Worm (Caenorhabditis elegans) whole organism, mixed stage, embryonic: Measurements from ENCODE around the gene str-155.

Experiments
- M03D4.4 ChIP-seq: sonication (generic microtip); optimal IDR thresholded peaks from 2 replicates; lab custom pipeline; 2017; ENCODE audit warnings: mild to moderate bottlenecking, missing genetic modification characterization, missing compliant biosample characterization
- bed-3 ChIP-seq: fragments of 200-800 bp; sonication (Bioruptor generic); optimal IDR thresholded peaks from 3 replicates; lab custom pipeline; 2018; ENCODE audit warnings: mild to moderate bottlenecking, missing genetic modification characterization, moderate library complexity, missing compliant biosample characterization
- blmp-1 ChIP-seq: fragments of 150-350 bp; optimal IDR thresholded peaks from 2 replicates; lab custom pipeline; 2014; ENCODE audit warnings: missing biosample characterization, missing genetic modification characterization
- ceh-39 ChIP-seq: fragments of 150-350 bp; optimal IDR thresholded peaks from 2 replicates; lab custom pipeline; 2014; ENCODE audit warnings: missing biosample characterization, missing genetic modification characterization
- ceh-43 ChIP-seq: fragments of 200-800 bp; sonication (Bioruptor generic); optimal IDR thresholded peaks from 2 replicates; lab custom pipeline; 2018; ENCODE audit warnings: mild to moderate bottlenecking, missing genetic modification characterization, moderate library complexity, missing compliant biosample characterization
- ceh-83 ChIP-seq: fragments of 200-800 bp; sonication (Bioruptor generic); optimal IDR thresholded peaks from 2 replicates; lab custom pipeline; 2018; ENCODE audit warnings: mild to moderate bottlenecking, missing genetic modification characterization, missing compliant biosample characterization
- ces-1 ChIP-seq: fragments of 150-350 bp; optimal IDR thresholded peaks from 2 replicates; lab custom pipeline; 2014; ENCODE audit warnings: missing biosample characterization, missing genetic modification reagents, missing genetic modification characterization
- drap-1 ChIP-seq: fragments of 200-800 bp; sonication (Bioruptor generic); optimal IDR thresholded peaks from 3 replicates; lab custom pipeline; 2018; ENCODE audit warnings: mild to moderate bottlenecking, missing genetic modification characterization, missing compliant biosample characterization
- elt-1 ChIP-seq: sonication (generic microtip); optimal IDR thresholded peaks from 2 replicates; lab custom pipeline; 2017; ENCODE audit warnings: missing genetic modification characterization, mild to moderate bottlenecking, missing compliant biosample characterization, antibody characterized with exemption, moderate library complexity, borderline replicate concordance; ENCODE audit not compliant: insufficient read depth
- elt-3 ChIP-seq: fragments of 150-350 bp; optimal IDR thresholded peaks from 2 replicates; lab custom pipeline; 2014; ENCODE audit warnings: missing biosample characterization, missing genetic modification characterization
- ham-2 ChIP-seq: fragments of 200-800 bp; sonication (Bioruptor generic); optimal IDR thresholded peaks from 2 replicates; lab custom pipeline; 2018; ENCODE audit warnings: mild to moderate bottlenecking, missing genetic modification characterization, missing compliant biosample characterization
- hlh-1 ChIP-seq: fragments of 150-350 bp; optimal IDR thresholded peaks from 2 replicates; lab custom pipeline; 2014; ENCODE audit warnings: missing biosample characterization, missing genetic modification reagents, missing genetic modification characterization
- lin-13 ChIP-seq: fragments of 150-350 bp; optimal IDR thresholded peaks from 2 replicates; lab custom pipeline; 2014; ENCODE audit warnings: missing biosample characterization, missing genetic modification characterization
- lin-32 ChIP-seq: fragments of 200-800 bp; sonication (Bioruptor generic); optimal IDR thresholded peaks from 2 replicates; lab custom pipeline; 2018; ENCODE audit warnings: mild to moderate bottlenecking, missing genetic modification characterization, missing compliant biosample characterization
- mab-5 ChIP-seq: fragments of 150-350 bp; optimal IDR thresholded peaks from 2 replicates; lab custom pipeline; 2014; ENCODE audit warnings: missing biosample characterization, missing genetic modification characterization
- mep-1 ChIP-seq: fragments of 150-350 bp; optimal IDR thresholded peaks from 2 replicates; lab custom pipeline; 2017; ENCODE audit warnings: missing biosample characterization, missing genetic modification reagents, missing genetic modification characterization, inconsistent platforms
- mls-2 ChIP-seq: sonication (generic microtip); optimal IDR thresholded peaks from 2 replicates; lab custom pipeline; 2016; ENCODE audit warnings: mild to moderate bottlenecking, missing genetic modification characterization, moderate library complexity, missing compliant biosample characterization
- nhr-12 ChIP-seq: fragments of 150-350 bp; optimal IDR thresholded peaks from 2 replicates; lab custom pipeline; 2014; ENCODE audit warnings: missing biosample characterization, missing genetic modification characterization
- nhr-2 ChIP-seq: fragments of 150-350 bp; optimal IDR thresholded peaks from 2 replicates; lab custom pipeline; 2014; ENCODE audit warnings: missing biosample characterization, missing genetic modification characterization
- nhr-237 ChIP-seq: fragments of 150-350 bp; optimal IDR thresholded peaks from 2 replicates; lab custom pipeline; 2014; ENCODE audit warnings: missing biosample characterization, missing genetic modification characterization
- nhr-28 ChIP-seq: fragments of 150-350 bp; optimal IDR thresholded peaks from 2 replicates; lab custom pipeline; 2014; ENCODE audit warnings: missing biosample characterization, missing genetic modification characterization
- pha-4 ChIP-seq: fragments of 150-350 bp; optimal IDR thresholded peaks from 2 replicates; lab custom pipeline; 2018; ENCODE audit warnings: missing biosample characterization, missing genetic modification reagents, missing genetic modification characterization
- sem-2 ChIP-seq: fragments of 200-800 bp; sonication (Bioruptor generic); optimal IDR thresholded peaks from 2 replicates; lab custom pipeline; 2018; ENCODE audit warnings: mild to moderate bottlenecking, missing genetic modification characterization, missing compliant biosample characterization
- snpc-4 ChIP-seq: fragments of 150-350 bp; optimal IDR thresholded peaks from 2 replicates; lab custom pipeline; 2014; ENCODE audit warnings: missing biosample characterization, missing genetic modification characterization
- sptf-1 ChIP-seq: sonication (generic microtip); optimal IDR thresholded peaks from 2 replicates; lab custom pipeline; 2017; ENCODE audit warnings: mild to moderate bottlenecking, missing genetic modification characterization, moderate library complexity, missing compliant biosample characterization
- tbx-8 ChIP-seq: fragments of 200-800 bp; sonication (Bioruptor generic); optimal IDR thresholded peaks from 2 replicates; lab custom pipeline; 2018; ENCODE audit warnings: mild to moderate bottlenecking, missing genetic modification characterization, moderate library complexity, missing compliant biosample characterization
- unc-120 ChIP-seq: sonication (generic microtip); optimal IDR thresholded peaks from 2 replicates; lab custom pipeline; 2017; ENCODE audit warnings: missing genetic modification characterization, missing compliant biosample characterization; ENCODE audit not compliant: poor library complexity, severe bottlenecking
- unc-39 ChIP-seq: fragments of 150-350 bp; optimal IDR thresholded peaks from 2 replicates; lab custom pipeline; 2014; ENCODE audit warnings: missing biosample characterization, missing genetic modification characterization
- unc-62 ChIP-seq: fragments of 150-350 bp; optimal IDR thresholded peaks from 2 replicates; lab custom pipeline; 2014; ENCODE audit warnings: missing biosample characterization, missing genetic modification reagents, missing genetic modification characterization
- zip-8 ChIP-seq: fragments of 150-350 bp; optimal IDR thresholded peaks from 2 replicates; lab custom pipeline; 2014; ENCODE audit warnings: missing biosample characterization, missing genetic modification characterization
- ztf-11 ChIP-seq: fragments of 150-350 bp; optimal IDR thresholded peaks from 2 replicates; lab custom pipeline; 2014; ENCODE audit warnings: missing biosample characterization, missing genetic modification characterization

str-155 gene

ce11 chrIV:4915689-4916088 is at the start of gene str-155:
Gene str-155, plus strand, starts transcription at chrIV:4915989.
- TF ChIP-seq drap-1 (GFP tag; lab: Kevin White, UChicago), result no peak
- TF ChIP-seq sptf-1 (tag; lab: Kevin White, UChicago), result no peak
- no peak for TF ChIP-seq mab-5 (tag; lab: Kevin White, UChicago)
- no peak for TF ChIP-seq ham-2 (GFP tag; lab: Kevin White, UChicago)
- TF ChIP-seq elt-3 (tag; lab: Kevin White, UChicago), result no peak
- TF ChIP-seq lin-32, result no peak
- TF ChIP-seq tbx-8, result no peak
- TF ChIP-seq pha-4 (tag; lab: Kevin White, UChicago), result no peak
- TF ChIP-seq ceh-39, result no peak

DNA sequence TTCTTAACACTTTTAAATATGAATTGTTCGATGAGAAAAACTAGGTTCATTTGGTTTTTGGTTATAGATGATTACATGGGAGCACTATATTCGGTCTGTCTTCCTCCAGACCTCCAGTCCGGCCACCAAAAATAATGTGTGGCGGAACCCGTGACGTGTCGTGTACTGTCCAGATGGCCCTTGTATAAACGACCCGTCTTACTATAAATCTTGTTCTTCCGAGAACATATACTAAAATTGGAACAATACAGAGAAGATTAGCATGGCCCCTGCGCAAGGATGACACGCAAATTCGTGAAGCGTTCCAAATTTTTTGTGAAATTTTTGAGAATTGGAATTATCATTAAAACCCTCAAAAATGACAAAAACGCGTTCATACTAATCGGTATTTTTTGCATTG is 49.2 kb upstream of the str-155 start:
- TF ChIP-seq ham-2 (GFP tag; lab: Kevin White, UChicago) (no peak), M03D4.4 (tag; lab: Kevin White, UChicago) (no peak), ceh-43 (GFP tag; lab: Kevin White, UChicago) (no peak), mab-5 (tag; lab: Kevin White, UChicago) (no peak), ceh-83 (no peak), zip-8 (tag; lab: Kevin White, UChicago) (no peak), lin-32 (no peak), mep-1 (no peak), blmp-1 (tag; lab: Kevin White, UChicago) (no peak), unc-120 (tag; lab: Kevin White, UChicago) (no peak), nhr-2 (tag; lab: Kevin White, UChicago) (no peak), hlh-1 (tag; lab: Kevin White, UChicago) (no peak)

- TF ChIP-seq ceh-39 (no peak), M03D4.4 (tag; lab: Kevin White, UChicago) (no peak), tbx-8 (no peak), unc-62 (GFP tag; lab: Kevin White, UChicago) (no peak)
- TF ChIP-seq, all 35 proteins: peak for 0
These were observed 48.2 kb upstream of the str-155 start, which contains the start of gene str-172 for ce11 chrIV:4867610-4868009. Gene str-172, minus strand, starts transcription at chrIV:4867710.

ce11 chrIV:4870546-4870945 is 45.2 kb upstream of the str-155 start, which contains the start of gene str-175:
Gene str-175, minus strand, starts transcription at chrIV:4870646.
- TF ChIP-seq M03D4.4 (tag; lab: Kevin White, UChicago) (no peak), ztf-11 (tag; lab: Kevin White, UChicago) (no peak), blmp-1 (tag; lab: Kevin White, UChicago) (no peak), nhr-28 (tag; lab: Kevin White, UChicago) (no peak), pha-4 (tag; lab: Kevin White, UChicago) (no peak), sem-2 (no peak), tbx-8 (no peak), unc-62 (GFP tag; lab: Kevin White, UChicago) (no peak), nhr-237 (tag; lab: Kevin White, UChicago) (no peak), elt-3 (tag; lab: Kevin White, UChicago) (no peak), unc-120 (tag; lab: Kevin White, UChicago) (no peak), mab-5 (tag; lab: Kevin White, UChicago) (no peak), sptf-1 (tag; lab: Kevin White, UChicago) (no peak), ces-1 (GFP tag; lab: Kevin White, UChicago) (no peak)

DNA sequence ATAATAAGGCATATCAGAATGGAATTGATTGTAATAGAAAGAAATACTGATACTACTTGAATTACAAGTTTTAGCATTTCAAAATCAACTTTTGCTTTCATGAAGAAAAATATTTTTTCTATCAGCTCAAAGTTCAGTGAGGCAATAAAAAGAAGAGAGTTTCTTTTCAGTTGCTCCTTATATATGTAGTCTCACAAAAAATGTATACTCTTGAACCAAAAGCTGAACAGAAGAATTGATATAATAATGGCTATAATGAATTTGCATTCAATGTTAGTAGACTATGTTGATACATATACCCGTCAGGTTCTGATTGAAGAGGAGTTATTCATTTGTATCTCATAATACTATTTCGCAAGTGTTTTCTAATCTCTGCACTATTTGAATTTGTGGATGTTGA is 41.2 kb upstream of the str-155 start, which contains the start of gene str-174:
TSS of gene str-174 (minus strand) at position 101 of the 400 bp plus-strand sequence.
- TF ChIP-seq elt-1 (tag; lab: Kevin White, UChicago) (no peak), lin-13 (no peak), nhr-12 (tag; lab: Kevin White, UChicago) (no peak)

DNA sequence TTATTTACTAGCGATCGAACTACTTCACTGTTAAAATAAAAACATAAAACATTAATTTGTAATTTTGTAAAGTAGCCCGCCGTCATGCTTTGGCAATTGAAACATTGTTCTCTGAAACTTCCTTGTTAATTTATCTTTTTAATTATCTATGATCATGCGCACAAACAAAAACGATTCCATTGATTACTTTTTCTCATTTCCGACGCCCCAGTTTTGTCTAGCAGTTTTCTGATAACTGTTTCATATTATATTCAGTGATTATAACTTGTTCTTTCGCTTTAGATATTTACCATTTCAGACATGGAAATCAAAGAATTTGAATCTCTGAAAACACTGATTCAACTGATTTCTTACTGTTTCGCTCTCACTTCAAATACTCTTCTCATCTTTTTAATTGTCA is 38.7 kb upstream of the str-155 start, which contains the start of gene str-170:
TSS of gene str-170 (plus strand) at position 301 of the 400 bp plus-strand sequence.
- no peak for TF ChIP-seq mls-2 (tag; lab: Kevin White, UChicago)
- TF ChIP-seq lin-13, result no peak
- no peak for TF ChIP-seq elt-1 (tag; lab: Kevin White, UChicago)
- no peak for TF ChIP-seq bed-3 (GFP tag; lab: Kevin White, UChicago)
- no peak for TF ChIP-seq nhr-237 (tag; lab: Kevin White, UChicago)
- no peak for TF ChIP-seq lin-32
- no peak for TF ChIP-seq unc-39 (tag; lab: Kevin White, UChicago)
- TF ChIP-seq snpc-4, result no peak
- TF ChIP-seq pha-4 (tag; lab: Kevin White, UChicago), result no peak
- no peak for TF ChIP-seq sptf-1 (tag; lab: Kevin White, UChicago)
- TF ChIP-seq, all 35 proteins: peak for 0
